Fruit fly (Drosophila melanogaster) whole organism, pupa: ENCODE measurements around the gene CG44437.
A peak's percentile ranks its signal among the peaks of the same experiment; 100 is the strongest.

Experiments
- CG10348 ChIP-seq: fragments of 200-800 bp; sonication (Bioruptor generic); IDR thresholded peaks from 2 replicates; pipeline ENCODE4 v1.3.6; 2022; ENCODE audit warnings: missing biosample characterization, missing genetic modification characterization
- CG12605 ChIP-seq: fragments of 200-800 bp; sonication (Bioruptor generic); IDR thresholded peaks from 2 replicates; pipeline ENCODE4 v1.3.6; 2022; ENCODE audit warnings: missing biosample characterization, missing genetic modification characterization
- CG13204 ChIP-seq: fragments of 200-800 bp; sonication (Bioruptor generic); optimal IDR thresholded peaks from 2 replicates; lab custom pipeline; 2018; ENCODE audit warnings: missing biosample characterization, mild to moderate bottlenecking, missing genetic modification characterization, moderate library complexity
- CG14655 ChIP-seq: fragments of 200-800 bp; sonication (Bioruptor generic); optimal IDR thresholded peaks from 3 replicates; lab custom pipeline; 2017; ENCODE audit warnings: mild to moderate bottlenecking, missing biosample characterization, missing genetic modification reagents, missing genetic modification characterization
- CG15710 ChIP-seq: fragments of 200-800 bp; sonication (Bioruptor generic); optimal IDR thresholded peaks from 2 replicates; lab custom pipeline; 2018; ENCODE audit warnings: missing biosample characterization, mild to moderate bottlenecking, missing genetic modification characterization, moderate library complexity
- CG17806 ChIP-seq: fragments of 200-800 bp; sonication (Bioruptor generic); optimal IDR thresholded peaks from 2 replicates; lab custom pipeline; 2018; ENCODE audit warnings: missing biosample characterization, mild to moderate bottlenecking, missing genetic modification characterization, moderate library complexity
- CG32121 ChIP-seq: fragments of 200-800 bp; sonication (Bioruptor generic); IDR thresholded peaks from 2 replicates; pipeline ENCODE4 v1.3.6; 2022; ENCODE audit warnings: missing biosample characterization, missing genetic modification characterization
- CG34367 ChIP-seq: fragments of 200-800 bp; sonication (Bioruptor generic); optimal IDR thresholded peaks from 2 replicates; lab custom pipeline; 2018; ENCODE audit warnings: missing biosample characterization, mild to moderate bottlenecking, missing genetic modification characterization
- CG4496 ChIP-seq: fragments of 200-800 bp; sonication (Bioruptor generic); IDR thresholded peaks from 3 replicates; pipeline ENCODE4 v1.3.6; 2022; ENCODE audit warnings: missing biosample characterization, missing genetic modification characterization
- CG8159 ChIP-seq: fragments of 200-800 bp; sonication (Bioruptor generic); optimal IDR thresholded peaks from 3 replicates; lab custom pipeline; 2018; ENCODE audit warnings: missing biosample characterization, mild to moderate bottlenecking, missing genetic modification characterization, moderate library complexity
- CG8301 ChIP-seq: fragments of 200-800 bp; sonication (Bioruptor generic); optimal IDR thresholded peaks from 2 replicates; lab custom pipeline; 2018; ENCODE audit warnings: missing biosample characterization, mild to moderate bottlenecking, missing genetic modification characterization
- CG9948 ChIP-seq: fragments of 200-800 bp; sonication (Bioruptor generic); optimal IDR thresholded peaks from 2 replicates; lab custom pipeline; 2018; ENCODE audit warnings: missing biosample characterization, mild to moderate bottlenecking, missing genetic modification characterization, moderate library complexity
- D1 ChIP-seq: fragments of 200-800 bp; sonication (Bioruptor generic); optimal IDR thresholded peaks from 2 replicates; lab custom pipeline; 2018; ENCODE audit warnings: missing biosample characterization, mild to moderate bottlenecking, missing genetic modification characterization, moderate library complexity
- EcR ChIP-seq: fragments of 200-800 bp; sonication (Bioruptor generic); optimal IDR thresholded peaks from 3 replicates; lab custom pipeline; 2019; ENCODE audit warnings: missing biosample characterization, missing genetic modification characterization, mild to moderate bottlenecking, moderate library complexity, missing genetic modification reagents
- Ets98B ChIP-seq: fragments of 200-800 bp; sonication (Bioruptor generic); IDR thresholded peaks from 2 replicates; pipeline ENCODE4 v1.3.6; 2022; ENCODE audit warnings: missing biosample characterization, missing genetic modification characterization
- Pif1A ChIP-seq: fragments of 200-800 bp; sonication (Bioruptor generic); optimal IDR thresholded peaks from 3 replicates; lab custom pipeline; 2016; ENCODE audit warnings: missing biosample characterization, missing genetic modification characterization
- Pif1B ChIP-seq: fragments of 200-800 bp; sonication (Bioruptor generic); optimal IDR thresholded peaks from 3 replicates; lab custom pipeline; 2016; ENCODE audit warnings: missing biosample characterization, missing genetic modification characterization
- Snoo ChIP-seq: fragments of 200-800 bp; sonication (Bioruptor generic); optimal IDR thresholded peaks from 3 replicates; lab custom pipeline; 2017; ENCODE audit warnings: missing biosample characterization, mild to moderate bottlenecking, missing genetic modification characterization, inconsistent platforms
- fd96Ca ChIP-seq: fragments of 200-800 bp; sonication (Bioruptor generic); IDR thresholded peaks from 3 replicates; pipeline ENCODE4 v1.3.6; 2022; ENCODE audit warnings: missing biosample characterization, missing genetic modification characterization
- gl ChIP-seq: fragments of 200-800 bp; sonication (Bioruptor generic); optimal IDR thresholded peaks from 2 replicates; lab custom pipeline; 2018; ENCODE audit warnings: missing biosample characterization, mild to moderate bottlenecking, missing genetic modification characterization
- rn ChIP-seq: fragments of 200-800 bp; sonication (Bioruptor generic); IDR thresholded peaks from 2 replicates; pipeline ENCODE4 v1.3.6; 2022; ENCODE audit warnings: missing biosample characterization, missing genetic modification characterization

Gene CG44437

dm6 chrX:13236516-13237245, 34.6 kb upstream of the CG44437 start, which contains the start of gene CG32639:
Gene CG32639, minus strand, starts transcription at chrX:13236566.
- TF ChIP-seq CG9948 (tag; lab: Kevin White, UChicago) (no peak), CG10348 (no peak), CG17806 (tag; lab: Kevin White, UChicago) (no peak), fd96Ca (GFP tag; lab: Robert Waterston, UW) (no peak), CG8301 (tag; lab: Kevin White, UChicago) (no peak), rn (GFP tag; lab: Robert Waterston, UW) (no peak), CG8159 (tag; lab: Kevin White, UChicago) (no peak), Snoo (tag; lab: Kevin White, UChicago) (no peak), CG14655 (no peak), Pif1B (GFP tag; lab: Kevin White, UChicago) (no peak), CG4496 (GFP tag; lab: Robert Waterston, UW) (no peak)

- TF ChIP-seq CG32121 (GFP tag; lab: Robert Waterston, UW) (peak; percentile 60), CG17806 (tag; lab: Kevin White, UChicago) (no peak), rn (GFP tag; lab: Robert Waterston, UW) (no peak), Pif1B (GFP tag; lab: Kevin White, UChicago) (no peak), fd96Ca (GFP tag; lab: Robert Waterston, UW) (0 out of 3 replicates have a peak, but pooled peaks have one; percentile 40), CG13204 (GFP tag; lab: Kevin White, UChicago) (no peak), Snoo (tag; lab: Kevin White, UChicago) (peak; percentile 42), CG12605 (peak; percentile 56; the same call in 1 of the 2 replicates), EcR (GFP tag; lab: Kevin White, UChicago) (no peak), Ets98B (GFP tag; lab: Robert Waterston, UW) (peak; percentile 41; the same call in 1 of the 2 replicates), CG34367 (tag; lab: Kevin White, UChicago) (no peak), CG8301 (tag; lab: Kevin White, UChicago) (no peak), CG14655 (no peak), D1 (no peak), CG4496 (GFP tag; lab: Robert Waterston, UW) (peak; percentile 80), gl (tag; lab: Kevin White, UChicago) (no peak), Pif1A (GFP tag; lab: Kevin White, UChicago) (no peak), CG10348 (no peak), CG8159 (tag; lab: Kevin White, UChicago) (no peak), CG9948 (tag; lab: Kevin White, UChicago) (no peak), CG15710 (tag; lab: Kevin White, UChicago) (no peak)
These were observed 32.8 kb upstream of the CG44437 start for dm6 chrX:13234738-13235470.

dm6 chrX:13233811-13234737, 32.0 kb upstream of the CG44437 start:
- no peak for TF ChIP-seq CG10348
- TF ChIP-seq fd96Ca (GFP tag; lab: Robert Waterston, UW), result peak; percentile 11; the same call in 1 of the 3 replicates
- TF ChIP-seq D1, result peak; percentile 69
- peak; percentile 67 for TF ChIP-seq CG8301 (tag; lab: Kevin White, UChicago)
- TF ChIP-seq CG17806 (tag; lab: Kevin White, UChicago), result peak; percentile 69
- TF ChIP-seq CG32121 (GFP tag; lab: Robert Waterston, UW), result peak; percentile 32; the same call in 1 of the 2 replicates
- TF ChIP-seq CG15710 (tag; lab: Kevin White, UChicago), result peak; percentile 91
- peak; percentile 81 for TF ChIP-seq CG9948 (tag; lab: Kevin White, UChicago)
- TF ChIP-seq rn (GFP tag; lab: Robert Waterston, UW), result no peak
- TF ChIP-seq CG14655, result peak; percentile 83
- peak; percentile 84 for TF ChIP-seq CG4496 (GFP tag; lab: Robert Waterston, UW)
- peak; percentile 67 for TF ChIP-seq CG34367 (tag; lab: Kevin White, UChicago)
- TF ChIP-seq Pif1B (GFP tag; lab: Kevin White, UChicago), result peak; percentile 81
- TF ChIP-seq Snoo (tag; lab: Kevin White, UChicago), result peak; percentile 61
- TF ChIP-seq gl (tag; lab: Kevin White, UChicago), result peak; percentile 77
- peak; percentile 80 for TF ChIP-seq EcR (GFP tag; lab: Kevin White, UChicago)
- TF ChIP-seq Pif1A (GFP tag; lab: Kevin White, UChicago), result peak; percentile 85
- TF ChIP-seq CG12605, result peak; percentile 25
- TF ChIP-seq CG8159 (tag; lab: Kevin White, UChicago), result peak; percentile 90
- peak; percentile 51; the same call in 1 of the 2 replicates for TF ChIP-seq Ets98B (GFP tag; lab: Robert Waterston, UW)
- TF ChIP-seq CG13204 (GFP tag; lab: Kevin White, UChicago), result peak; percentile 79
